Fruit fly (Drosophila melanogaster) whole organism, wandering third instar larva: ENCODE data around the gene nAChRbeta3.

Source experiments
- CG32264 ChIP-seq: fragments of 200-800 bp; sonication (Bioruptor generic); optimal IDR thresholded peaks from 2 replicates; lab custom pipeline; 2016; ENCODE audit warnings: missing biosample characterization, missing genetic modification characterization
- CG9705 ChIP-seq: fragments of 200-800 bp; sonication (Bioruptor generic); optimal IDR thresholded peaks from 2 replicates; lab custom pipeline; 2018; ENCODE audit warnings: missing biosample characterization, mild to moderate bottlenecking, missing genetic modification characterization
- Dif ChIP-seq: fragments of 200-275, 200-300 bp; sonication (Bioruptor generic); optimal IDR thresholded peaks from 2 replicates; lab custom pipeline; 2018; ENCODE audit warnings: missing biosample characterization, missing genetic modification characterization; ENCODE audit not compliant: partially characterized antibody
- HLH106 ChIP-seq: fragments of 200-800 bp; optimal IDR thresholded peaks from 3 replicates; lab custom pipeline; 2019; ENCODE audit warnings: missing biosample characterization, mild to moderate bottlenecking, missing genetic modification characterization, moderate library complexity
- Hnf4 ChIP-seq: fragments of 200-800 bp; sonication (Bioruptor generic); optimal IDR thresholded peaks from 2 replicates; lab custom pipeline; 2016; ENCODE audit warnings: missing biosample characterization, mild to moderate bottlenecking, missing genetic modification characterization
- Hr78 ChIP-seq: fragments of >200 bp; optimal IDR thresholded peaks from 2 replicates; lab custom pipeline; 2017; ENCODE audit warnings: missing biosample characterization, missing genetic modification characterization
- Jra ChIP-seq: sonication (Bioruptor generic); optimal IDR thresholded peaks from 2 replicates; lab custom pipeline; 2016; ENCODE audit warnings: missing biosample characterization, missing genetic modification characterization
- Mio ChIP-seq: sonication (Bioruptor generic); optimal IDR thresholded peaks from 2 replicates; lab custom pipeline; 2016; ENCODE audit warnings: missing biosample characterization, missing genetic modification characterization
- Myc ChIP-seq: fragments of >200 bp; optimal IDR thresholded peaks from 2 replicates; lab custom pipeline; 2017
- N ChIP-seq: fragments of >200 bp; optimal IDR thresholded peaks from 2 replicates; lab custom pipeline; 2018; ENCODE audit warnings: missing biosample characterization, missing external identifiers, missing genetic modification characterization
- OdsH ChIP-seq: fragments of 200-800 bp; sonication (Bioruptor generic); optimal IDR thresholded peaks from 2 replicates; lab custom pipeline; 2016; ENCODE audit warnings: missing biosample characterization, mild to moderate bottlenecking, missing genetic modification characterization
- Rel ChIP-seq, 2 experiments: fragments of 200-800 bp; sonication (Bioruptor generic) in 1 of 2; optimal IDR thresholded peaks; 2 replicates in 1 of 2; 3 replicates in 1 of 2; lab custom pipeline; 2016 to 2019; ENCODE audit warnings: mild to moderate bottlenecking in 2 of 2, missing biosample characterization in 2 of 2, missing genetic modification characterization in 2 of 2, moderate library complexity in 1 of 2
- Sp1 ChIP-seq: fragments of 200-800 bp; sonication (Bioruptor generic); optimal IDR thresholded peaks from 3 replicates; lab custom pipeline; 2019; ENCODE audit warnings: missing biosample characterization, mild to moderate bottlenecking, missing genetic modification characterization, moderate library complexity
- Vsx2 ChIP-seq: fragments of 200-300, 225-300 bp; sonication (Bioruptor generic); optimal IDR thresholded peaks from 2 replicates; lab custom pipeline; 2018; ENCODE audit warnings: missing biosample characterization, missing genetic modification characterization; ENCODE audit not compliant: partially characterized antibody
- brk ChIP-seq: fragments of 200-800 bp; sonication (Bioruptor generic); optimal IDR thresholded peaks from 2 replicates; lab custom pipeline; 2016; ENCODE audit warnings: missing biosample characterization, mild to moderate bottlenecking, missing genetic modification characterization
- dl ChIP-seq, 2 experiments: fragments of 175-275, 200-275 bp in 1 of 2; fragments of 200-275 bp in 1 of 2; sonication (Bioruptor generic); optimal IDR thresholded peaks; lab custom pipeline; 2018; ENCODE audit warnings: mild to moderate bottlenecking in 2 of 2, missing biosample characterization in 2 of 2, missing genetic modification characterization in 2 of 2, moderate library complexity in 2 of 2; ENCODE audit not compliant: partially characterized antibody in 2 of 2, insufficient read depth in 1 of 2
- dmrt93B ChIP-seq: fragments of 200-800 bp; sonication (Bioruptor generic); optimal IDR thresholded peaks from 2 replicates; lab custom pipeline; 2018; ENCODE audit warnings: missing biosample characterization, mild to moderate bottlenecking, missing genetic modification characterization
- foxo ChIP-seq, 2 experiments: fragments of 200-800 bp; sonication (Bioruptor generic); optimal IDR thresholded peaks; 2 replicates in 1 of 2; 3 replicates in 1 of 2; lab custom pipeline; 2016 to 2017; ENCODE audit warnings: missing biosample characterization in 2 of 2, missing genetic modification characterization in 2 of 2
- fru ChIP-seq: fragments of 200-800 bp; sonication (Bioruptor generic); optimal IDR thresholded peaks from 3 replicates; lab custom pipeline; 2016; ENCODE audit warnings: missing biosample characterization, mild to moderate bottlenecking, missing genetic modification characterization
- h ChIP-seq: fragments of 200-800 bp; sonication (Bioruptor generic); optimal IDR thresholded peaks from 3 replicates; lab custom pipeline; 2016; ENCODE audit warnings: missing biosample characterization, mild to moderate bottlenecking, missing genetic modification characterization
- jim ChIP-seq: fragments of 175-275, 200-325 bp; sonication (Bioruptor generic); optimal IDR thresholded peaks from 2 replicates; lab custom pipeline; 2016; ENCODE audit warnings: missing biosample characterization, mild to moderate bottlenecking, missing genetic modification characterization
- psq ChIP-seq: fragments of 200-800 bp; sonication (Bioruptor generic); optimal IDR thresholded peaks from 3 replicates; lab custom pipeline; 2017; ENCODE audit warnings: missing biosample characterization, mild to moderate bottlenecking, missing genetic modification characterization, moderate library complexity
- sage ChIP-seq: fragments of 200-800 bp; sonication (Bioruptor generic); optimal IDR thresholded peaks from 2 replicates; lab custom pipeline; 2016; ENCODE audit warnings: missing biosample characterization, mild to moderate bottlenecking, missing genetic modification characterization
- sv ChIP-seq: fragments of 200-800 bp; sonication (Bioruptor generic); optimal IDR thresholded peaks from 3 replicates; lab custom pipeline; 2016; ENCODE audit warnings: missing biosample characterization, missing genetic modification characterization
- tai ChIP-seq: sonication (Bioruptor generic); optimal IDR thresholded peaks from 2 replicates; lab custom pipeline; 2016; ENCODE audit warnings: missing biosample characterization, missing genetic modification characterization
- usp ChIP-seq: fragments of >200 bp; optimal IDR thresholded peaks from 2 replicates; lab custom pipeline; 2017; ENCODE audit warnings: missing biosample characterization, missing genetic modification characterization
- woc ChIP-seq: sonication (Bioruptor generic); optimal IDR thresholded peaks from 2 replicates; lab custom pipeline; 2016; ENCODE audit warnings: missing biosample characterization, mild to moderate bottlenecking, missing genetic modification characterization

The nAChRbeta3 gene

dm6 chr2L:497657-498473 lies 47.1 kb upstream of the nAChRbeta3 start:
- TF ChIP-seq Hnf4 (GFP tag; lab: Kevin White, UChicago) (no peak), Myc (lab: Kevin White, UChicago) (no peak), brk (GFP tag; lab: Kevin White, UChicago) (no peak), sage (no peak), Jra (GFP tag; lab: Kevin White, UChicago) (no peak), tai (GFP tag; lab: Kevin White, UChicago) (no peak), dmrt93B (GFP tag; lab: Kevin White, UChicago) (no peak), Vsx2 (GFP tag; lab: Kevin White, UChicago) (no peak), N (GFP tag; lab: Kevin White, UChicago) (no peak)

- no peak for TF ChIP-seq CG9705 (GFP tag; lab: Kevin White, UChicago)
- no peak for TF ChIP-seq Dif
- no peak for TF ChIP-seq Mio
- TF ChIP-seq sage, result no peak
- no peak for TF ChIP-seq woc
- no peak for TF ChIP-seq sv (GFP tag; lab: Kevin White, UChicago)
- no peak for TF ChIP-seq HLH106 (tag; lab: Kevin White, UChicago)
- no peak for TF ChIP-seq Jra (GFP tag; lab: Kevin White, UChicago)
- TF ChIP-seq N (GFP tag; lab: Kevin White, UChicago), result no peak
- no peak for TF ChIP-seq OdsH (GFP tag; lab: Kevin White, UChicago)
- no peak for TF ChIP-seq Sp1
- TF ChIP-seq psq (GFP tag; lab: Kevin White, UChicago), result no peak
- TF ChIP-seq, all 38 proteins: peak for 0
Measured at dm6 chr2L:498474-498821, 46.5 kb upstream of the nAChRbeta3 start.

- TF ChIP-seq CG9705 (GFP tag; lab: Kevin White, UChicago) (no peak), sage (no peak), CG32264 (GFP tag; lab: Kevin White, UChicago) (no peak), psq (GFP tag; lab: Kevin White, UChicago) (peak; percentile 19)
Measured at dm6 chr2L:499939-500338, 45.0 kb upstream of the nAChRbeta3 start.

dm6 chr2L:501622-502021 lies 43.3 kb upstream of the nAChRbeta3 start:
- TF ChIP-seq Dif, result peak; percentile 50
- peak; percentile 4 to 49 for TF ChIP-seq dl (GFP tag; optimal IDR thresholded peaks at IDR 0.05; lab: Kevin White, UChicago; ENCODE audit: insufficient read depth in 1 of 2, partially characterized antibody in 2 of 2)
- no peak for TF ChIP-seq woc

dm6 chr2L:505009-505408 lies 39.9 kb upstream of the nAChRbeta3 start:
- no peak for TF ChIP-seq dl (GFP tag; optimal IDR thresholded peaks at IDR 0.05; lab: Kevin White, UChicago; ENCODE audit: insufficient read depth in 1 of 2, partially characterized antibody in 2 of 2)
- no peak for TF ChIP-seq Jra (GFP tag; lab: Kevin White, UChicago)
- TF ChIP-seq N (GFP tag; lab: Kevin White, UChicago), result no peak
- no peak for TF ChIP-seq fru
- TF ChIP-seq jim, result no peak
- no peak for TF ChIP-seq foxo (GFP tag; optimal IDR thresholded peaks at IDR 0.05; lab: Kevin White, UChicago)
- no peak for TF ChIP-seq dmrt93B (GFP tag; lab: Kevin White, UChicago)
- TF ChIP-seq, all 38 proteins: peak for 0

DNA sequence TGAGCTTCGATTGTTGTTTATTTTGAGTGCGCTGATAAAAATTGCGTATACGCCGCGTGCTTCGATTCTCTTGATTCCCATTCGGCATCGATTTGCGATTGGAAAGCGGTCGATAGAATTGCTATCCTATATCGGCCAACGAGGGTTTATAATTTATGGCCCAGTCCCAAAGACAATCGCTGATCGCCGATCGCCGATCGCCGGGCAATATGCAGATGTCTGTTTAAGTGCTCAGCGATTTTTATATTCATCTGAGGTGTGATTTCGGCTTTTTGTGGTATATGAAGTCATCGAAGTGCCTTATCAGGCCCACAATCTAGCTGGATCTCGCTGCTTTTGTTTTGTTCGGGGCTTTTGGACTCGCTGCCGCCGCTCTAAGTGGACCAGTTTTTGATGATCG lies 38.5 kb upstream of the nAChRbeta3 start:
- TF ChIP-seq CG9705 (GFP tag; lab: Kevin White, UChicago), result no peak
- TF ChIP-seq Rel (GFP tag; optimal IDR thresholded peaks at IDR 0.05; lab: Kevin White, UChicago), result no peak
- peak; percentile 6 for TF ChIP-seq Rel (tag; optimal IDR thresholded peaks at IDR 0.05; lab: Kevin White, UChicago)

- peak; percentile 31 for TF ChIP-seq psq (GFP tag; lab: Kevin White, UChicago)
- no peak for TF ChIP-seq h
- no peak for TF ChIP-seq tai (GFP tag; lab: Kevin White, UChicago)
- TF ChIP-seq dl (GFP tag; optimal IDR thresholded peaks at IDR 0.05; lab: Kevin White, UChicago; ENCODE audit: insufficient read depth in 1 of 2, partially characterized antibody in 2 of 2), result peak in 1 of 2 experiments; percentile 20
- no peak for TF ChIP-seq Hr78 (GFP tag; lab: Kevin White, UChicago)
- TF ChIP-seq CG9705 (GFP tag; lab: Kevin White, UChicago), result no peak
- TF ChIP-seq Hnf4 (GFP tag; lab: Kevin White, UChicago), result no peak
- TF ChIP-seq Dif, result peak; percentile 44
- peak; percentile 45 for TF ChIP-seq Vsx2 (GFP tag; lab: Kevin White, UChicago)
- TF ChIP-seq usp (GFP tag; lab: Kevin White, UChicago), result no peak
Measured at dm6 chr2L:507169-507568, 37.8 kb upstream of the nAChRbeta3 start.
